Fruit fly (Drosophila melanogaster) whole organism, wandering third instar larva: ENCODE results near the gene nbs.

Experiments used
- Abd-B ChIP-seq: fragments of >200 bp; optimal IDR thresholded peaks from 2 replicates; lab custom pipeline; 2017; ENCODE audit warnings: missing biosample characterization, missing genetic modification characterization
- CG32264 ChIP-seq: fragments of 200-800 bp; sonication (Bioruptor generic); optimal IDR thresholded peaks from 2 replicates; lab custom pipeline; 2016; ENCODE audit warnings: missing biosample characterization, missing genetic modification characterization
- CG9705 ChIP-seq: fragments of 200-800 bp; sonication (Bioruptor generic); optimal IDR thresholded peaks from 2 replicates; lab custom pipeline; 2018; ENCODE audit warnings: missing biosample characterization, mild to moderate bottlenecking, missing genetic modification characterization
- CrebA ChIP-seq: fragments of 200-800 bp; sonication (Bioruptor generic); optimal IDR thresholded peaks from 2 replicates; lab custom pipeline; 2016; ENCODE audit warnings: missing biosample characterization, mild to moderate bottlenecking, missing genetic modification characterization, borderline replicate concordance
- Dfd ChIP-seq: fragments of >200 bp; optimal IDR thresholded peaks from 2 replicates; lab custom pipeline; 2017; ENCODE audit warnings: missing biosample characterization, missing genetic modification characterization
- Dif ChIP-seq: fragments of 200-275, 200-300 bp; sonication (Bioruptor generic); optimal IDR thresholded peaks from 2 replicates; lab custom pipeline; 2018; ENCODE audit warnings: missing biosample characterization, missing genetic modification characterization; ENCODE audit not compliant: partially characterized antibody
- GATAd ChIP-seq: sonication (Bioruptor generic); optimal IDR thresholded peaks from 2 replicates; lab custom pipeline; 2016; ENCODE audit warnings: missing biosample characterization, missing genetic modification characterization
- HLH106 ChIP-seq: fragments of 200-800 bp; optimal IDR thresholded peaks from 3 replicates; lab custom pipeline; 2019; ENCODE audit warnings: missing biosample characterization, mild to moderate bottlenecking, missing genetic modification characterization, moderate library complexity
- Hnf4 ChIP-seq: fragments of 200-800 bp; sonication (Bioruptor generic); optimal IDR thresholded peaks from 2 replicates; lab custom pipeline; 2016; ENCODE audit warnings: missing biosample characterization, mild to moderate bottlenecking, missing genetic modification characterization
- Hr78 ChIP-seq: fragments of >200 bp; optimal IDR thresholded peaks from 2 replicates; lab custom pipeline; 2017; ENCODE audit warnings: missing biosample characterization, missing genetic modification characterization
- Hr83 ChIP-seq: fragments of 200-300 bp; sonication (Bioruptor generic); optimal IDR thresholded peaks from 2 replicates; lab custom pipeline; 2016; ENCODE audit warnings: missing biosample characterization, mild to moderate bottlenecking, missing genetic modification characterization, moderate library complexity; ENCODE audit not compliant: poor library complexity, severe bottlenecking
- Jra ChIP-seq: sonication (Bioruptor generic); optimal IDR thresholded peaks from 2 replicates; lab custom pipeline; 2016; ENCODE audit warnings: missing biosample characterization, missing genetic modification characterization
- Mio ChIP-seq: sonication (Bioruptor generic); optimal IDR thresholded peaks from 2 replicates; lab custom pipeline; 2016; ENCODE audit warnings: missing biosample characterization, missing genetic modification characterization
- Myc ChIP-seq: fragments of >200 bp; optimal IDR thresholded peaks from 2 replicates; lab custom pipeline; 2017
- N ChIP-seq: fragments of >200 bp; optimal IDR thresholded peaks from 2 replicates; lab custom pipeline; 2018; ENCODE audit warnings: missing biosample characterization, missing external identifiers, missing genetic modification characterization
- OdsH ChIP-seq: fragments of 200-800 bp; sonication (Bioruptor generic); optimal IDR thresholded peaks from 2 replicates; lab custom pipeline; 2016; ENCODE audit warnings: missing biosample characterization, mild to moderate bottlenecking, missing genetic modification characterization
- Rel ChIP-seq, 2 experiments: fragments of 200-800 bp; sonication (Bioruptor generic) in 1 of 2; optimal IDR thresholded peaks; 2 replicates in 1 of 2; 3 replicates in 1 of 2; lab custom pipeline; 2016 to 2019; ENCODE audit warnings: mild to moderate bottlenecking in 2 of 2, missing biosample characterization in 2 of 2, missing genetic modification characterization in 2 of 2, moderate library complexity in 1 of 2
- Sp1 ChIP-seq: fragments of 200-800 bp; sonication (Bioruptor generic); optimal IDR thresholded peaks from 3 replicates; lab custom pipeline; 2019; ENCODE audit warnings: missing biosample characterization, mild to moderate bottlenecking, missing genetic modification characterization, moderate library complexity
- Vsx2 ChIP-seq: fragments of 200-300, 225-300 bp; sonication (Bioruptor generic); optimal IDR thresholded peaks from 2 replicates; lab custom pipeline; 2018; ENCODE audit warnings: missing biosample characterization, missing genetic modification characterization; ENCODE audit not compliant: partially characterized antibody
- br ChIP-seq: fragments of 200-800 bp; sonication (Bioruptor generic); optimal IDR thresholded peaks from 2 replicates; lab custom pipeline; 2016; ENCODE audit warnings: missing biosample characterization, missing genetic modification characterization
- brk ChIP-seq: fragments of 200-800 bp; sonication (Bioruptor generic); optimal IDR thresholded peaks from 2 replicates; lab custom pipeline; 2016; ENCODE audit warnings: missing biosample characterization, mild to moderate bottlenecking, missing genetic modification characterization
- dl ChIP-seq, 2 experiments: fragments of 175-275, 200-275 bp in 1 of 2; fragments of 200-275 bp in 1 of 2; sonication (Bioruptor generic); optimal IDR thresholded peaks; lab custom pipeline; 2018; ENCODE audit warnings: mild to moderate bottlenecking in 2 of 2, missing biosample characterization in 2 of 2, missing genetic modification characterization in 2 of 2, moderate library complexity in 2 of 2; ENCODE audit not compliant: partially characterized antibody in 2 of 2, insufficient read depth in 1 of 2
- dmrt93B ChIP-seq: fragments of 200-800 bp; sonication (Bioruptor generic); optimal IDR thresholded peaks from 2 replicates; lab custom pipeline; 2018; ENCODE audit warnings: missing biosample characterization, mild to moderate bottlenecking, missing genetic modification characterization
- dsf ChIP-seq: sonication (Bioruptor generic); optimal IDR thresholded peaks from 2 replicates; lab custom pipeline; 2016; ENCODE audit warnings: missing biosample characterization, missing genetic modification characterization, borderline replicate concordance
- ey ChIP-seq: fragments of 200-800 bp; sonication (Bioruptor generic); optimal IDR thresholded peaks from 2 replicates; lab custom pipeline; 2016; ENCODE audit warnings: missing biosample characterization, missing genetic modification characterization
- foxo ChIP-seq, 2 experiments: fragments of 200-800 bp; sonication (Bioruptor generic); optimal IDR thresholded peaks; 2 replicates in 1 of 2; 3 replicates in 1 of 2; lab custom pipeline; 2016 to 2017; ENCODE audit warnings: missing biosample characterization in 2 of 2, missing genetic modification characterization in 2 of 2
- fru ChIP-seq: fragments of 200-800 bp; sonication (Bioruptor generic); optimal IDR thresholded peaks from 3 replicates; lab custom pipeline; 2016; ENCODE audit warnings: missing biosample characterization, mild to moderate bottlenecking, missing genetic modification characterization
- h ChIP-seq: fragments of 200-800 bp; sonication (Bioruptor generic); optimal IDR thresholded peaks from 3 replicates; lab custom pipeline; 2016; ENCODE audit warnings: missing biosample characterization, mild to moderate bottlenecking, missing genetic modification characterization
- jim ChIP-seq: fragments of 175-275, 200-325 bp; sonication (Bioruptor generic); optimal IDR thresholded peaks from 2 replicates; lab custom pipeline; 2016; ENCODE audit warnings: missing biosample characterization, mild to moderate bottlenecking, missing genetic modification characterization
- lola ChIP-seq: fragments of >200 bp; optimal IDR thresholded peaks from 2 replicates; lab custom pipeline; 2017; ENCODE audit warnings: missing biosample characterization, missing genetic modification characterization
- pan ChIP-seq: fragments of >200 bp; optimal IDR thresholded peaks from 2 replicates; lab custom pipeline; 2017
- psq ChIP-seq: fragments of 200-800 bp; sonication (Bioruptor generic); optimal IDR thresholded peaks from 3 replicates; lab custom pipeline; 2017; ENCODE audit warnings: missing biosample characterization, mild to moderate bottlenecking, missing genetic modification characterization, moderate library complexity
- rgr ChIP-seq: fragments of 200-800 bp; sonication (Bioruptor generic); optimal IDR thresholded peaks from 3 replicates; lab custom pipeline; 2016; ENCODE audit warnings: missing biosample characterization, mild to moderate bottlenecking, missing genetic modification characterization
- sage ChIP-seq: fragments of 200-800 bp; sonication (Bioruptor generic); optimal IDR thresholded peaks from 2 replicates; lab custom pipeline; 2016; ENCODE audit warnings: missing biosample characterization, mild to moderate bottlenecking, missing genetic modification characterization
- sv ChIP-seq: fragments of 200-800 bp; sonication (Bioruptor generic); optimal IDR thresholded peaks from 3 replicates; lab custom pipeline; 2016; ENCODE audit warnings: missing biosample characterization, missing genetic modification characterization
- tai ChIP-seq: sonication (Bioruptor generic); optimal IDR thresholded peaks from 2 replicates; lab custom pipeline; 2016; ENCODE audit warnings: missing biosample characterization, missing genetic modification characterization
- usp ChIP-seq: fragments of >200 bp; optimal IDR thresholded peaks from 2 replicates; lab custom pipeline; 2017; ENCODE audit warnings: missing biosample characterization, missing genetic modification characterization
- woc ChIP-seq: sonication (Bioruptor generic); optimal IDR thresholded peaks from 2 replicates; lab custom pipeline; 2016; ENCODE audit warnings: missing biosample characterization, mild to moderate bottlenecking, missing genetic modification characterization

Gene nbs

dm6 chr3L:9696650-9697526, 26.1 kb downstream of the nbs start, which contains the start of gene Prps:
Gene Prps, minus strand, starts transcription at chr3L:9696700.
- TF ChIP-seq Mio, result no peak
- peak; percentile 67 for TF ChIP-seq Jra
- TF ChIP-seq ey (GFP tag; lab: Kevin White, UChicago), result peak; percentile 82
- TF ChIP-seq br (GFP tag; lab: Kevin White, UChicago), result peak; percentile 91
- TF ChIP-seq sv, result peak; percentile 23
- peak; percentile 86 for TF ChIP-seq OdsH (GFP tag; lab: Kevin White, UChicago)
- peak; percentile 67 for TF ChIP-seq Rel (GFP tag; optimal IDR thresholded peaks at IDR 0.05; lab: Kevin White, UChicago)
- TF ChIP-seq Rel (tag; optimal IDR thresholded peaks at IDR 0.05; lab: Kevin White, UChicago), result peak; percentile 74
- TF ChIP-seq Dfd, result no peak
- peak; percentile 75 for TF ChIP-seq CG9705 (GFP tag; lab: Kevin White, UChicago)
- TF ChIP-seq Myc (lab: Kevin White, UChicago), result no peak
- peak; percentile 87 for TF ChIP-seq rgr (GFP tag; lab: Kevin White, UChicago)
- peak; percentile 74 for TF ChIP-seq Hr83 (GFP tag; lab: Kevin White, UChicago)
- no peak for TF ChIP-seq Hr78
- no peak for TF ChIP-seq pan (lab: Kevin White, UChicago)
- peak; percentile 66 for TF ChIP-seq Dif
- TF ChIP-seq CrebA (GFP tag; lab: Kevin White, UChicago), result no peak
- no peak for TF ChIP-seq dsf (GFP tag; lab: Kevin White, UChicago)
- no peak for TF ChIP-seq GATAd (GFP tag; lab: Kevin White, UChicago)
- TF ChIP-seq usp, result no peak
- TF ChIP-seq h (GFP tag; lab: Kevin White, UChicago), result peak; percentile 92
- peak; percentile 47 to 90 for TF ChIP-seq foxo (GFP tag; optimal IDR thresholded peaks at IDR 0.05; lab: Kevin White, UChicago)
- no peak for TF ChIP-seq Vsx2 (GFP tag; lab: Kevin White, UChicago)
- TF ChIP-seq fru (GFP tag; lab: Kevin White, UChicago), result peak; percentile 85
- no peak for TF ChIP-seq Hnf4 (GFP tag; lab: Kevin White, UChicago)
- no peak for TF ChIP-seq dmrt93B (GFP tag; lab: Kevin White, UChicago)
- no peak for TF ChIP-seq Abd-B (GFP tag; lab: Kevin White, UChicago)
- peak; percentile 16 for TF ChIP-seq CG32264
- peak; percentile 91 for TF ChIP-seq brk (GFP tag; lab: Kevin White, UChicago)
- peak; percentile 78 for TF ChIP-seq sage (GFP tag; lab: Kevin White, UChicago)
- peak; percentile 83 for TF ChIP-seq HLH106 (tag; lab: Kevin White, UChicago)
- peak; percentile 85 for TF ChIP-seq Sp1
- peak; percentile 46 to 70 for TF ChIP-seq dl (GFP tag; optimal IDR thresholded peaks at IDR 0.05; lab: Kevin White, UChicago; ENCODE audit: insufficient read depth in 1 of 2, partially characterized antibody in 2 of 2)
- peak; percentile 99 for TF ChIP-seq woc
- TF ChIP-seq tai (GFP tag; lab: Kevin White, UChicago), result no peak
- peak; percentile 45 for TF ChIP-seq jim (GFP tag; lab: Kevin White, UChicago)
- no peak for TF ChIP-seq lola (GFP tag; lab: Kevin White, UChicago)
- TF ChIP-seq N (GFP tag; lab: Kevin White, UChicago), result no peak
- TF ChIP-seq psq (GFP tag; lab: Kevin White, UChicago), result peak; percentile 90

- TF ChIP-seq Dif (no peak), jim (GFP tag; lab: Kevin White, UChicago) (no peak), dl (GFP tag; optimal IDR thresholded peaks at IDR 0.05; lab: Kevin White, UChicago; ENCODE audit: insufficient read depth in 1 of 2, partially characterized antibody in 2 of 2) (no peak), fru (GFP tag; lab: Kevin White, UChicago) (peak; percentile 25), sv (peak; percentile 2), Jra (peak; percentile 23), Vsx2 (GFP tag; lab: Kevin White, UChicago) (no peak), HLH106 (tag; lab: Kevin White, UChicago) (no peak), dsf (GFP tag; lab: Kevin White, UChicago) (no peak), woc (no peak), Dfd (no peak), h (GFP tag; lab: Kevin White, UChicago) (no peak), Hr78 (no peak), Mio (no peak), Myc (lab: Kevin White, UChicago) (no peak), usp (no peak), pan (lab: Kevin White, UChicago) (no peak), Sp1 (no peak), psq (GFP tag; lab: Kevin White, UChicago) (no peak), OdsH (GFP tag; lab: Kevin White, UChicago) (peak; percentile 15), Rel (GFP tag; optimal IDR thresholded peaks at IDR 0.05; lab: Kevin White, UChicago) (no peak), Rel (tag; optimal IDR thresholded peaks at IDR 0.05; lab: Kevin White, UChicago) (no peak), rgr (GFP tag; lab: Kevin White, UChicago) (peak; percentile 13), Hr83 (GFP tag; lab: Kevin White, UChicago) (no peak), CrebA (GFP tag; lab: Kevin White, UChicago) (no peak), brk (GFP tag; lab: Kevin White, UChicago) (peak; percentile 52), CG9705 (GFP tag; lab: Kevin White, UChicago) (no peak), Hnf4 (GFP tag; lab: Kevin White, UChicago) (no peak), CG32264 (no peak), ey (GFP tag; lab: Kevin White, UChicago) (no peak), foxo (GFP tag; optimal IDR thresholded peaks at IDR 0.05; lab: Kevin White, UChicago) (peak in 1 of 2 experiments; percentile 35), N (GFP tag; lab: Kevin White, UChicago) (no peak), Abd-B (GFP tag; lab: Kevin White, UChicago) (no peak), sage (GFP tag; lab: Kevin White, UChicago) (no peak), dmrt93B (GFP tag; lab: Kevin White, UChicago) (no peak), lola (GFP tag; lab: Kevin White, UChicago) (no peak), tai (GFP tag; lab: Kevin White, UChicago) (no peak), GATAd (GFP tag; lab: Kevin White, UChicago) (no peak), br (GFP tag; lab: Kevin White, UChicago) (no peak)
- TF ChIP-seq, all 38 proteins: peak for 7
Observed at dm6 chr3L:9695647-9696046, 27.3 kb downstream of the nbs start.
